Worm (Caenorhabditis elegans) whole organism, early embryonic: Measurements from ENCODE around the gene dpy-13.

Experiments
- aly-1 ChIP-seq: sonication (generic microtip); optimal IDR thresholded peaks from 2 replicates; lab custom pipeline; 2016; ENCODE audit warnings: missing genetic modification characterization, missing compliant biosample characterization
- ama-1 ChIP-seq: fragments of 150-350 bp; optimal IDR thresholded peaks from 2 replicates; lab custom pipeline; 2014
- flt-1 ChIP-seq: fragments of 200-800 bp; sonication (Bioruptor generic); IDR thresholded peaks from 2 replicates; pipeline ENCODE4 v1.3.6; 2022; ENCODE audit warnings: missing genetic modification characterization, missing compliant biosample characterization
- hmg-4 ChIP-seq: fragments of 200-800 bp; sonication (Bioruptor generic); optimal IDR thresholded peaks from 2 replicates; lab custom pipeline; 2018; ENCODE audit warnings: mild to moderate bottlenecking, missing genetic modification characterization, missing compliant biosample characterization
- pes-1 ChIP-seq: fragments of 200-800 bp; sonication (Bioruptor generic); IDR thresholded peaks from 2 replicates; pipeline ENCODE4 v1.3.6; 2022; ENCODE audit warnings: missing genetic modification reagents, missing genetic modification characterization, missing compliant biosample characterization
- scrt-1 ChIP-seq: fragments of 200-800 bp; sonication (Bioruptor generic); IDR thresholded peaks from 2 replicates; pipeline ENCODE4 v1.3.6; 2022; ENCODE audit warnings: missing genetic modification characterization, missing compliant biosample characterization
- tra-4 ChIP-seq: sonication (generic microtip); optimal IDR thresholded peaks from 2 replicates; lab custom pipeline; 2017; ENCODE audit warnings: missing genetic modification characterization, missing compliant biosample characterization

- no peak for TF ChIP-seq scrt-1 (GFP tag; lab: Robert Waterston, UW)
- TF ChIP-seq hmg-4 (GFP tag; lab: Kevin White, UChicago): no peak
- no peak for TF ChIP-seq ama-1 (lab: Kevin White, UChicago)
- no peak for TF ChIP-seq flt-1 (GFP tag; lab: Robert Waterston, UW)
- no peak for TF ChIP-seq pes-1
- no peak for TF ChIP-seq aly-1 (tag; lab: Kevin White, UChicago)
- TF ChIP-seq tra-4: no peak
Measured at ce11 chrIV:4236671-4237070, 1.3 kb downstream of the dpy-13 start.
